Worm (Caenorhabditis elegans): ENCODE results near the gene BE10.1.

BE10.1 gene

DNA sequence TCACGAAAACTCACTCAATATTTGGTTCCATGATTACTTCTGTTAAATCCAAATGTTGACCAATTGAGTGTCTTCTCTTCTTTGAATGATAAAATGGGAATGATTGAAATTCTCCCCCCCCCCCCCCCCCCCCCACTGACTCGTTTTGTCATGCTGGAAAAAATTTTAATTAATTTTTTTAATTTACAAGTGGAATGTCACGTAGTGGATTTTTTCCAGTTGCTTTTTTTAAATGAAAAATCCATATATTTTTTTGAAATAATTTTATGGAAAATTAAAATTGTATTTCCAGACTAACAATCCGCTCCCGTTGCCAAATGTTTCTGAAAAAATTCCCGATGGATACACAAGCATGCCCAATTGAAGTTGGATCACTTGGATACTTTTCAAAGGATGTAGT lies at the start of gene BE10.1:
Gene BE10.1 (minus strand): TSS at position 101 of the 400 bp plus-strand sequence.
- TF ChIP-seq ceh-31 (tag; optimal IDR thresholded peaks at IDR 0.05) = no peak
- no peak for TF ChIP-seq K02D7.2 (tag; optimal IDR thresholded peaks at IDR 0.05)
- TF ChIP-seq ceh-30 (tag; optimal IDR thresholded peaks at IDR 0.05) = no peak
- no peak for TF ChIP-seq Y22D7AL.16 (tag; optimal IDR thresholded peaks at IDR 0.05)
- no peak for TF ChIP-seq ceh-14 (tag; optimal IDR thresholded peaks at IDR 0.05)
- TF ChIP-seq hlh-30 (tag; optimal IDR thresholded peaks at IDR 0.05; ENCODE audit: insufficient read depth) = no peak
- no peak for TF ChIP-seq rnt-1 (tag; optimal IDR thresholded peaks at IDR 0.05)
- no peak for TF ChIP-seq hlh-6 (tag; optimal IDR thresholded peaks at IDR 0.05)

DNA sequence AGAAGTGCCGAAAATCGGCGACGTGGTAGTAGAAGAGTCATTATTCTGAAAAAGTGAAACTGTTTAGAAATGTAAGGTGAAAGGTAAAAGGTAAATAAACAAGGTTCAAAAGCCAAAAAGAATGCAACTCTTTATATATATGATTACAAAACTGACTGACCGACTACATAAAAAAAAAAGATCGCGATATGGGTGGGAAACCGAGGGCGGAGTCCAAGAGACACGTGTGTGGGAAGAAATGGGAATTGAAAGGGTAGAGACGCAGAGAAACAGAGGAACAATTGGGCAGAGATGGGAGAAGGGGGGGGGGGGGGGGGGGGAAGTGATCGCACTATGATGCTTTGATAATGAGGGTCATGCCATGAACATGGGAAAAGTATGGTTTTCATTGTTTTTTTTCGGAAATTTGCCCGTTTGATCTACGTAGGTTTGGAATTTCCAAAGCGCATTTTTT lies 49.6 kb upstream of the BE10.1 start, which contains the start of gene Y37D8A.4:
Gene Y37D8A.4 (minus strand): TSS at position 51 of the 454 bp plus-strand sequence.
- TF ChIP-seq ceh-6 (GFP tag; optimal IDR thresholded peaks at IDR 0.05) (no peak), elt-2 (tag; optimal IDR thresholded peaks at IDR 0.05) (peak; percentile 2), T23F11.4 (GFP tag; optimal IDR thresholded peaks at IDR 0.05) (peak; percentile 0), ttx-3 (tag; optimal IDR thresholded peaks at IDR 0.05) (no peak), che-1 (tag; optimal IDR thresholded peaks at IDR 0.05) (no peak)

DNA sequence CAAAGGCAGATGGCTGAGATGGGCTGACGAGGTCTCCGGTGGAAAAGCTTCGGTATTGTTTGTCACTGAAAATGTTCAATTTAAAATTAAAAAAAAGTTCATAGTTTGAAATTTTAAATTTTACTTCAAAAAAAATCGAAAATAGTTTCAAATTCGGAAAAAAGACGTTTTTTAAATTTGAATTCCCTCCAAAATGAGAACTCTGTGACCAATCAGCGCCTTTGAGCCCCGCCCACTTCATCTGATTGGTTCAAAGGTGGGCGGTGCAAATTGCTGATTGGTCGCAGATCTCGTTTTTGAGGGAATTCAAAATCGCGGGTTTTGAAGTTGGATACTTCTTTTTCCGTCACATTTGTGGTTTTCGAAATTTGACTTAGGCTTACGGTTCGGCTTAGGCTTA lies 49.0 kb upstream of the BE10.1 start:
- TF ChIP-seq nfya-1 (tag; optimal IDR thresholded peaks at IDR 0.05) (peak; percentile 93), ztf-16 (tag; optimal IDR thresholded peaks at IDR 0.05) (no peak)

DNA sequence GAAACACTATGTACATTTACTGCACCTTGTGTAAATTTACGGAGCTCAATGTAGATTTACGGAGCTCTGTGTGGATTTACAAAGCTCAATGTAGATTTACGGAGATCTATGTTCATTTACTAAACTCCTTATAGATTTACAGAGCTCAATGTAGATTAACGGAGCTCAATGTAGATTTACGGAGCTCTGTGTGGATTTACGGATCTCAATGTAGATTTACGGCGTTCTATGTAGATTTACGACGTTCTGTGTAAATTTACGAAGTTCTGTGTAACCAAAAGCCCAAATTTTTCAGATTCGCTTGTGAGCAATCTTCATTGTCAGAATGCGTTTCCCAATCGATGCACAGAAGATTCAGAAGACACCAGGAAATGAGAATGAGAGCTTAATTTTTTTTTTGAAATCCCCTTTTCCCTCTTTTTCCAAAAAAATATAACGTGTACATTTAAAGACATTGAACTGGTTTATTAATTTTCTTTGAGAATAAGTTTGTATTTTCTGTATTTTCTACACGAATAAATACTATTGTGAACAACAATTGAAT lies 47.5 kb upstream of the BE10.1 start:
- TF ChIP-seq hlh-15 (tag; optimal IDR thresholded peaks at IDR 0.05) (no peak), dmd-4 (tag; optimal IDR thresholded peaks at IDR 0.05; ENCODE audit: borderline replicate concordance) (no peak), dve-1 (tag; optimal IDR thresholded peaks at IDR 0.05) (peak; percentile 82)

DNA sequence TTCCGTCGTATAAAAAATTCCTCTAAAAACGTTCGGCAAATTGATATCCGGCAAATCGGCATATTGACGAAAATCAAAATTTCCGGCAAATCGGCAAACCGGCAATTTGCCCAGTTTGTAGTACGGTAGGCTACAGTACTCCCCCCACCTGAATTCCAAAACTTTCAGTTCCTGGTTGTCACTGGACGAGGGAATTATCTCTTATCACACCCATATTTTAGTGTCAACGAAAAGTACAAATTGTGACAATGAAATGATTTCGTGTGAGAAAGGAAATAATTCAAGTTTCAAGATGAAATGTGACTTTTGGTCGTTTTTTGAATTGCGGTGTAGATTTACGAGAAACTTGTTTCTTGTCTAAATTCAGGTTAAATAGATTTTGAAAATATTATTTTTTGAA lies 43.8 kb upstream of the BE10.1 start:
- TF ChIP-seq K02D7.2 (tag; optimal IDR thresholded peaks at IDR 0.05) = no peak
- no peak for TF ChIP-seq unc-55 (GFP tag; optimal IDR thresholded peaks at IDR 0.05)
- TF ChIP-seq pros-1 (tag; optimal IDR thresholded peaks at IDR 0.05) = no peak
- TF ChIP-seq hlh-15 (tag; optimal IDR thresholded peaks at IDR 0.05) = no peak
- no peak for TF ChIP-seq ceh-22 (tag; optimal IDR thresholded peaks at IDR 0.05)
- no peak for TF ChIP-seq hlh-13 (GFP tag; optimal IDR thresholded peaks at IDR 0.05)
- no peak for TF ChIP-seq ceh-9 (tag; optimal IDR thresholded peaks at IDR 0.05)
- TF ChIP-seq gmeb-2 (tag; optimal IDR thresholded peaks at IDR 0.05) = no peak
- TF ChIP-seq ref-2 (tag; optimal IDR thresholded peaks at IDR 0.05) = no peak
- TF ChIP-seq unc-86 (tag; optimal IDR thresholded peaks at IDR 0.05) = no peak
- TF ChIP-seq lin-11 (tag; optimal IDR thresholded peaks at IDR 0.05) = no peak
- TF ChIP-seq C08G9.2 (tag; optimal IDR thresholded peaks at IDR 0.05) = no peak
- TF ChIP-seq ceh-30 (tag; optimal IDR thresholded peaks at IDR 0.05) = no peak
- TF ChIP-seq elt-4 (tag; optimal IDR thresholded peaks at IDR 0.05) = no peak
- no peak for TF ChIP-seq ceh-18 (tag; optimal IDR thresholded peaks at IDR 0.05)
- TF ChIP-seq sox-2 (GFP tag; IDR thresholded peaks at IDR 0.05) = no peak
- no peak for TF ChIP-seq dve-1 (tag; optimal IDR thresholded peaks at IDR 0.05)
- TF ChIP-seq che-1 (tag; optimal IDR thresholded peaks at IDR 0.05) = no peak

DNA sequence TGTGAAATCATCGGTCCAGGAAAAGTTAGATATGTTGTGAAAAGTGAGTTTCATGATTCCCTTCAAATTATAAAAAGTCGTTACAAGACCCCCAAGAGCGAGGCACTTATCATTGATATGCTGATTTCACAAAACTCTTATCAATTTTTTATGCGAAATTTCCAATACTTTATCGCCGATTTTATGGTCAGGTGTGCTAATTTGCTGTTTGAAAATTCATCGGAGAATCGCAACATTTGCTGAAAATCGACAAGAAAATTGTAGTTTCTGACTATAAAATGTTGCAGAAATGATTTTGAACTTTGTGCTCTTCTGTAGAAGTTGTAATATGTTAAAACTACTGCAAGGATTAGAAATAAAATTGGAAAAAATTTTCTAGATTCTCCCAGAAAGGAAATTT lies 42.4 kb upstream of the BE10.1 start:
- TF ChIP-seq dve-1 (tag; optimal IDR thresholded peaks at IDR 0.05) (no peak), pha-4 (tag; optimal IDR thresholded peaks at IDR 0.05) (no peak), ets-4 (tag; optimal IDR thresholded peaks at IDR 0.05) (no peak), ref-2 (tag; optimal IDR thresholded peaks at IDR 0.05) (no peak), che-1 (tag; optimal IDR thresholded peaks at IDR 0.05) (no peak), nhr-11 (tag; optimal IDR thresholded peaks at IDR 0.05) (no peak), odd-2 (tag; optimal IDR thresholded peaks at IDR 0.05) (no peak), syd-9 (tag; optimal IDR thresholded peaks at IDR 0.05) (no peak), pat-9 (tag; optimal IDR thresholded peaks at IDR 0.05) (no peak), ceh-22 (tag; optimal IDR thresholded peaks at IDR 0.05) (no peak), sdc-2 (tag; optimal IDR thresholded peaks at IDR 0.05) (no peak), F13H6.1 (tag; optimal IDR thresholded peaks at IDR 0.05) (no peak), C38D4.7 (GFP tag; optimal IDR thresholded peaks at IDR 0.05) (no peak), T23F11.4 (GFP tag; optimal IDR thresholded peaks at IDR 0.05) (no peak), elt-2 (tag; optimal IDR thresholded peaks at IDR 0.05) (no peak), pros-1 (tag; optimal IDR thresholded peaks at IDR 0.05) (no peak)

All from whole organism, late embryonic.